Worm (Caenorhabditis elegans) whole organism, L4 larva: ENCODE measurements around the gene ZK892.3.
"Not testable (repeated sequence)": the region's sequence is repeated elsewhere in the genome, so short reads cannot be mapped to it uniquely, and the experiment has no call there.

Source experiments
- D1046.2 ChIP-seq: fragments of 200-800 bp; sonication (Bioruptor generic); IDR thresholded peaks from 2 replicates; pipeline ENCODE4 v1.3.6; 2022; ENCODE audit warnings: missing genetic modification characterization, missing compliant biosample characterization
- F26F4.8 ChIP-seq: fragments of 200-800 bp; sonication (Bioruptor generic); conservative IDR thresholded peaks from 2 replicates; pipeline ENCODE4 v1.3.6; 2022; ENCODE audit warnings: missing genetic modification characterization, missing compliant biosample characterization
- T26A8.4 ChIP-seq: fragments of 200-800 bp; sonication (Bioruptor generic); IDR thresholded peaks from 2 replicates; pipeline ENCODE4 v1.3.6; 2022; ENCODE audit warnings: missing genetic modification characterization, missing compliant biosample characterization
- Y105C5A.15 ChIP-seq: fragments of 200-800 bp; sonication (Bioruptor generic); IDR thresholded peaks from 2 replicates; pipeline ENCODE4 v1.3.6; 2022; ENCODE audit warnings: missing genetic modification characterization, missing compliant biosample characterization
- Y5F2A.4 ChIP-seq: fragments of 200-800 bp; sonication (Bioruptor generic); optimal IDR thresholded peaks from 2 replicates; lab custom pipeline; 2018; ENCODE audit warnings: mild to moderate bottlenecking, missing genetic modification characterization, missing compliant biosample characterization
- Y75B8A.6 ChIP-seq: fragments of 200-800 bp; sonication (Bioruptor generic); IDR thresholded peaks from 2 replicates; pipeline ENCODE4 v1.3.6; 2022; ENCODE audit warnings: missing genetic modification reagents, missing genetic modification characterization, missing compliant biosample characterization
- ZK546.5 ChIP-seq, 2 experiments: sonication (generic microtip); optimal IDR thresholded peaks; 2 replicates each; lab custom pipeline; 2017; ENCODE audit warnings: missing biosample characterization in 2 of 2, missing genetic modification characterization in 2 of 2
- aha-1 ChIP-seq: fragments of 150-350 bp; peaks from one replicate; lab custom pipeline; 2014; ENCODE audit warnings: missing biosample characterization, missing genetic modification characterization
- arid-1 ChIP-seq: fragments of 200-800 bp; sonication (Bioruptor generic); conservative IDR thresholded peaks from 2 replicates; pipeline ENCODE4 v1.3.6; 2022; ENCODE audit warnings: missing genetic modification reagents, missing genetic modification characterization, missing compliant biosample characterization
- attf-4 ChIP-seq: sonication (generic microtip); optimal IDR thresholded peaks from 3 replicates; lab custom pipeline; 2017; ENCODE audit warnings: missing biosample characterization, missing genetic modification characterization
- ceh-44 ChIP-seq: fragments of 200-800 bp; sonication (Bioruptor generic); IDR thresholded peaks from 2 replicates; pipeline ENCODE4 v1.3.6; 2022; ENCODE audit warnings: missing genetic modification reagents, missing genetic modification characterization, missing compliant biosample characterization
- ceh-82 ChIP-seq: sonication (generic microtip); optimal IDR thresholded peaks from 2 replicates; lab custom pipeline; 2017; ENCODE audit warnings: missing biosample characterization, missing genetic modification characterization
- ctbp-1 ChIP-seq: fragments of 200-800 bp; sonication (Bioruptor generic); IDR thresholded peaks from 2 replicates; pipeline ENCODE4 v1.3.6; 2022; ENCODE audit warnings: missing genetic modification reagents, missing genetic modification characterization, missing compliant biosample characterization
- duxl-1 ChIP-seq: sonication (generic microtip); optimal IDR thresholded peaks from 2 replicates; lab custom pipeline; 2016; ENCODE audit warnings: mild to moderate bottlenecking, missing genetic modification characterization, moderate library complexity, missing compliant biosample characterization; ENCODE audit not compliant: poor library complexity
- egl-43 ChIP-seq: fragments of 200-800 bp; sonication (Bioruptor generic); IDR thresholded peaks from 2 replicates; pipeline ENCODE4 v1.3.6; 2022; ENCODE audit warnings: missing genetic modification reagents, missing genetic modification characterization, missing compliant biosample characterization
- gei-8 ChIP-seq: fragments of 200-800 bp; sonication (Bioruptor generic); optimal IDR thresholded peaks from 2 replicates; lab custom pipeline; 2018; ENCODE audit warnings: mild to moderate bottlenecking, missing genetic modification characterization, missing compliant biosample characterization
- hlh-11 ChIP-seq: fragments of 200-800 bp; sonication (Bioruptor generic); optimal IDR thresholded peaks from 2 replicates; lab custom pipeline; 2018; ENCODE audit warnings: mild to moderate bottlenecking, missing genetic modification characterization, missing compliant biosample characterization
- jun-1 ChIP-seq: fragments of 150-350 bp; optimal IDR thresholded peaks from 2 replicates; lab custom pipeline; 2014; ENCODE audit warnings: missing biosample characterization, missing genetic modification reagents, missing genetic modification characterization
- lim-7 ChIP-seq: fragments of 200-800 bp; sonication (Bioruptor generic); IDR thresholded peaks from 2 replicates; pipeline ENCODE4 v1.3.6; 2022; ENCODE audit warnings: missing genetic modification characterization, missing compliant biosample characterization
- lin-1 ChIP-seq: fragments of 200-800 bp; sonication (Bioruptor generic); IDR thresholded peaks from 2 replicates; pipeline ENCODE4 v1.3.6; 2022; ENCODE audit warnings: missing genetic modification reagents, missing genetic modification characterization, missing compliant biosample characterization
- lin-15B ChIP-seq: fragments of 150-350 bp; sonication (generic microtip); optimal IDR thresholded peaks from 3 replicates; lab custom pipeline; 2014; ENCODE audit warnings: missing biosample characterization, missing genetic modification characterization
- lin-38 ChIP-seq: fragments of 200-800 bp; sonication (Bioruptor generic); IDR thresholded peaks from 2 replicates; pipeline ENCODE4 v1.3.6; 2022; ENCODE audit warnings: missing genetic modification reagents, missing genetic modification characterization, missing compliant biosample characterization
- lir-3 ChIP-seq: sonication (generic microtip); optimal IDR thresholded peaks from 2 replicates; lab custom pipeline; 2016; ENCODE audit warnings: mild to moderate bottlenecking, missing genetic modification characterization, missing compliant biosample characterization
- madf-9 ChIP-seq: fragments of 200-800 bp; sonication (Bioruptor generic); conservative IDR thresholded peaks from 2 replicates; pipeline ENCODE4 v1.3.6; 2022; ENCODE audit warnings: missing genetic modification reagents, missing genetic modification characterization, missing compliant biosample characterization
- mdl-1 ChIP-seq, 2 experiments: fragments of 150-350 bp in 1 of 2; sonication (generic microtip) in 1 of 2; optimal IDR thresholded peaks; 2 replicates each; lab custom pipeline; 2014 to 2017; ENCODE audit warnings: missing biosample characterization in 2 of 2, missing genetic modification characterization in 2 of 2
- mes-2 ChIP-seq: sonication (generic microtip); optimal IDR thresholded peaks from 2 replicates; lab custom pipeline; 2016; ENCODE audit warnings: missing genotype, mild to moderate bottlenecking, missing genetic modification characterization, missing compliant biosample characterization; ENCODE audit not compliant: poor library complexity, severe bottlenecking
- mxl-2 ChIP-seq: fragments of 200-800 bp; sonication (Bioruptor generic); conservative IDR thresholded peaks from 2 replicates; pipeline ENCODE4 v1.3.6; 2022; ENCODE audit warnings: missing genetic modification reagents, missing genetic modification characterization, missing compliant biosample characterization
- mxl-3 ChIP-seq: fragments of 200-800 bp; sonication (Bioruptor generic); optimal IDR thresholded peaks from 2 replicates; lab custom pipeline; 2018; ENCODE audit warnings: mild to moderate bottlenecking, missing genetic modification characterization, missing compliant biosample characterization
- nhr-10 ChIP-seq: fragments of 150-350 bp; optimal IDR thresholded peaks from 2 replicates; lab custom pipeline; 2014; ENCODE audit warnings: missing biosample characterization, missing genetic modification characterization
- nhr-25 ChIP-seq: sonication (generic microtip); optimal IDR thresholded peaks from 2 replicates; lab custom pipeline; 2017; ENCODE audit warnings: missing genetic modification characterization, mild to moderate bottlenecking, missing compliant biosample characterization, antibody characterized with exemption, moderate library complexity, borderline replicate concordance; ENCODE audit not compliant: insufficient read depth
- nhr-28 ChIP-seq: fragments of 150-350 bp; optimal IDR thresholded peaks from 2 replicates; lab custom pipeline; 2014; ENCODE audit warnings: missing biosample characterization, missing genetic modification characterization
- nhr-41 ChIP-seq: fragments of 200-800 bp; sonication (Bioruptor generic); IDR thresholded peaks from 2 replicates; pipeline ENCODE4 v1.3.6; 2022; ENCODE audit warnings: missing genetic modification reagents, missing genetic modification characterization, missing compliant biosample characterization
- nhr-6 ChIP-seq: fragments of 150-350 bp; optimal IDR thresholded peaks from 2 replicates; lab custom pipeline; 2014; ENCODE audit warnings: missing biosample characterization, missing genetic modification characterization
- saeg-2 ChIP-seq: fragments of 200-800 bp; sonication (Bioruptor generic); IDR thresholded peaks from 2 replicates; pipeline ENCODE4 v1.3.6; 2022; ENCODE audit warnings: missing genetic modification reagents, missing genetic modification characterization, missing compliant biosample characterization
- set-16 ChIP-seq: fragments of 200-800 bp; sonication (Bioruptor generic); IDR thresholded peaks from 2 replicates; pipeline ENCODE4 v1.3.6; 2022; ENCODE audit warnings: missing genetic modification reagents, missing genetic modification characterization, missing compliant biosample characterization
- snpc-4 ChIP-seq: fragments of 150-350 bp; optimal IDR thresholded peaks from 2 replicates; lab custom pipeline; 2014; ENCODE audit warnings: missing biosample characterization, missing genetic modification characterization
- spr-1 ChIP-seq: sonication (generic microtip); optimal IDR thresholded peaks from 2 replicates; lab custom pipeline; 2016; ENCODE audit warnings: mild to moderate bottlenecking, missing genetic modification characterization, missing compliant biosample characterization
- spr-3 ChIP-seq: fragments of 200-800 bp; sonication (Bioruptor generic); optimal IDR thresholded peaks from 2 replicates; lab custom pipeline; 2018; ENCODE audit warnings: mild to moderate bottlenecking, missing genetic modification characterization, missing compliant biosample characterization
- unc-39 ChIP-seq: sonication (generic microtip); optimal IDR thresholded peaks from 2 replicates; lab custom pipeline; 2017; ENCODE audit warnings: missing biosample characterization, missing genetic modification characterization
- unc-62 ChIP-seq, 3 experiments: fragments of 150-350 bp in 1 of 3; sonication (generic microtip); optimal IDR thresholded peaks in 2 of 3; peaks in 1 of 3; 1 replicate in 1 of 3; 2 replicates in 2 of 3; lab custom pipeline; 2014 to 2017; ENCODE audit warnings: missing biosample characterization in 3 of 3, missing genetic modification characterization in 3 of 3, missing genetic modification reagents in 3 of 3, missing genotype in 1 of 3
- zip-11 ChIP-seq: fragments of 200-800 bp; sonication (Bioruptor generic); IDR thresholded peaks from 2 replicates; pipeline ENCODE4 v1.3.6; 2022; ENCODE audit warnings: missing genetic modification characterization, missing compliant biosample characterization
- ztf-11 ChIP-seq: fragments of 150-350 bp; optimal IDR thresholded peaks from 2 replicates; lab custom pipeline; 2014; ENCODE audit warnings: missing biosample characterization, missing genetic modification characterization

Gene ZK892.3

DNA sequence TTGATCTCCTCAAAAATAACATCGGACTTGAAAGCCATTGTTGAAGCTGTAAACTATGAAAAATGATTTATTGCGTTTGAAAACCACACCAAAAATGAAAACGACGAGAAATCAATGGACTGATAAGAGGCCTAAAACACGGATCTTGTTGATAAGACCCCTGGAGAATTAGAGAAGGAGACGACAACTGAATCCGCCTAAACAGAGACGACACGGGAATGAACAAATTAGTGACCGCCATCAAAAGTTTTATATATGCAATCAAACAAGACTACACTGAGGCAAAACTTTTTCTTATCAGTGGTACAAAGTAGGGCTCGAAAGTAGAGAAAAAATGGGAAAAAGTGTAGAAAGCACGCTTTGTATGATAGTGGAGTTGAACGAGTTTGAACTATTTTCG, 581 bp upstream of the ZK892.3 start, which contains the start of gene nlt-1 (continued):
- TF ChIP-seq mdl-1 (tag; optimal IDR thresholded peaks at IDR 0.05; lab: Kevin White, UChicago) (peak in 1 of 2 experiments; percentile 55), nhr-25 (tag; lab: Kevin White, UChicago) (no peak), mxl-2 (GFP tag; lab: Robert Waterston, UW) (no peak), spr-3 (GFP tag; lab: Kevin White, UChicago) (no peak), lim-7 (GFP tag; lab: Robert Waterston, UW) (no peak), spr-1 (tag; lab: Kevin White, UChicago) (no peak), lir-3 (tag; lab: Kevin White, UChicago) (no peak), gei-8 (GFP tag; lab: Kevin White, UChicago) (no peak), F26F4.8 (GFP tag; lab: Robert Waterston, UW) (no peak), attf-4 (tag; lab: Kevin White, UChicago) (no peak), nhr-41 (no peak; the same call in 1 of the 2 replicates), Y105C5A.15 (GFP tag; lab: Robert Waterston, UW) (no peak)

DNA sequence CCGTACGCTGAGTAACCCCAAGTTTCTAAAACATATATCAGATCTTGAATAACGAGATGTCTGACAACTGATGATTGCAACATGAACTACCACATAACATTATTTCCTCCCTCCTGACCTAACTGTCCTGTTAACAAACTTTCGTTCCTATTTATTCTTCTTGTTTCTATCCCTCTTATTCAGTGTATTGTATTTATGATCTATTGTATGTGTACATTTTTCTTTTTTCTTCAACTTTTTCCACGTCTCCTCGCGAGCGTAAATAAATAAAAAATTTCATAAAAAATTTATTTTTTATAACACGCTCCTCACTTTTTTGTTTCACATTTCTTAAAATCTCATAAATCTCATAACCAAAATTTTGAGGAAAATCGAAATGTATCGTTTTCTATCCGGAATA, 4.6 kb downstream of the ZK892.3 start, which contains the start of gene ZK892.4:
Gene ZK892.4, plus strand, starts transcription at position 301 of the 400 bp plus-strand sequence.
- not testable (repeated sequence) for TF ChIP-seq ctbp-1 (GFP tag; lab: Robert Waterston, UW); nhr-10 (tag; lab: Kevin White, UChicago); lin-1 (GFP tag; lab: Robert Waterston, UW)

DNA sequence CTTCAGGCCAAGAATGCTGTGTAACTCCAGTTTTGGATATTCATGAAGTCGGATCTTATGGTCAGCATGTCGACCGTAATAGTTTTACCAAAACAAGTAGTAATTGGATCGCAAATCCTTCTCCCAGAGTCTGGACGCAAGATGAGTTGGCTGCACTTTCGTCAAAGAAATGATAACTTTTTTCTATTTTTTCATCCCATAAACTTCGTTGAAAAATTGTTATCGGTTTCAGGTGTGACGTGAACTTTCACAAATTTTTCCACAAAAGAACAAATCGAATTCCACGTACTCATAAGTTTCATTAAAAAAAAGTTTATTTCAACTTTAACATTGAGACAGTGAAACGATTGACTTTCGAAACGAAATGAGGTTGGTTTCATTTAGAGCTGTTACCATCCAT, 6.3 kb downstream of the ZK892.3 start, which contains the start of gene ZK892.5:
Gene ZK892.5, plus strand, starts transcription at position 301 of the 400 bp plus-strand sequence.
- TF ChIP-seq lin-15B, result no peak
- no peak for TF ChIP-seq T26A8.4 (GFP tag; lab: Robert Waterston, UW)
- TF ChIP-seq ceh-82 (tag; lab: Kevin White, UChicago), result no peak
- TF ChIP-seq set-16 (GFP tag; lab: Robert Waterston, UW), result no peak
- no peak for TF ChIP-seq Y105C5A.15 (GFP tag; lab: Robert Waterston, UW)
- no peak for TF ChIP-seq unc-39 (tag; lab: Kevin White, UChicago)
- TF ChIP-seq ztf-11 (tag; lab: Kevin White, UChicago), result no peak
- TF ChIP-seq nhr-28, result no peak
- TF ChIP-seq hlh-11 (tag; lab: Kevin White, UChicago), result no peak
- no peak for TF ChIP-seq egl-43 (GFP tag; lab: Robert Waterston, UW)
- no peak for TF ChIP-seq madf-9 (GFP tag; lab: Robert Waterston, UW)
- TF ChIP-seq arid-1 (GFP tag; lab: Robert Waterston, UW), result no peak
- TF ChIP-seq ctbp-1 (GFP tag; lab: Robert Waterston, UW), result no peak
- TF ChIP-seq mes-2, result no peak
- no peak for TF ChIP-seq nhr-6

DNA sequence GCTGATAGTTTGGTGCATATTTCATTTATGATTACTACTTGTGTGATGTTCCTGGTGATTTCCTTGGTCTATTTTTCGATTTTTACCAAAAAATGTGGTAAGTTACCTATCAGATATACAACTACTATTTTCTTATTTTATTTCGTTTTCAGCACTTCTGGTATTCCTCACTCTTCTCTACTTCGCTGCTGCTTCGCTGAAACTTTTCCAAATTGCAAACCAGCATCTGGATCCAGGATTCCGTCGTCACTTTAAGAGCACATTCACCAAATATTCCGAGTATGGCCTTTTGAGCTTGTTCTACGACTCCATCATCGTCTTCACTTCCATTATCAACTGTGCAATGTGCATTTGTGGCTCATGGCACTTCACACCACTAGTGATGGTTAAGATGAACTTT, 6.9 kb downstream of the ZK892.3 start:
- no peak for TF ChIP-seq ceh-44 (GFP tag; lab: Robert Waterston, UW)
- peak; percentile 94 for TF ChIP-seq aha-1 (tag; lab: Kevin White, UChicago)
- TF ChIP-seq, all 104 proteins: peak for 1

DNA sequence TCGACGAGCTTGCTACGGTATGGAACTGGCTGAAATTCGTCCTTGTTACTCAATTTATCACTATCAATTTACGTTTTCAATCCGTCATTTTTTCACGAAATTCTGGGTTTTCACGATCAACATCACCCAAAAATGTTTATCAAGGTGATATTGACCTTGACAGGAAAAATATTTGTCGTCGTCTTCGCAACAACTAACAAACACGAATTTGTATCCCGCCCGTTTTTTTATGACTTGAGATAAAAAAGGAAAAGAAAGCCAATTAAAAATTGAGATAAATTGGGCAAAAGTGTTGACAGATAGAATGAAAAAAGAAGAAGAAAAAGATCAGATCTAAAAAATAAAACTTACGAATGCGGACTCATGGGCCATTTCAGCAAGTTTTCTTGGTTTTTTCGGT, 9.3 kb downstream of the ZK892.3 start:
- peak; percentile 88 for TF ChIP-seq aha-1 (tag; lab: Kevin White, UChicago)
- TF ChIP-seq Y5F2A.4 (GFP tag; lab: Kevin White, UChicago), result no peak

DNA sequence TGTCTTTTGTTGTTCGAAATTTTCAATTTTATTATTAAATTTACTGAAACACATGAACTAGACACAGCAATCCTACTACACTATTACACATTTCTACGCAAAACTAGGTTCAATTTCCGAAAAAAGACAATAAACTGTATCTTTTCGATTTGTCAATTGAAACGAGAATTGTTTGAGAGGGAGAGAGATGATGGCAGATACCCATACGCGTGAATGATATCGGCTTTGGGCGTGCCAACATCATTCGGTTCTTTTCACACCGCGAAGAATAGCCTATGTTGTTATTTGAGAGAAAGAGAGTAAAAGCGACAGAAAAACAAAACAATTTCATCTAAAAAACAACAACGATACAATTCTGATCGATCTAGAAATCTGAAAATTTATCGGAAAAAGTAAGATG, 10.1 kb downstream of the ZK892.3 start:
- no peak for TF ChIP-seq duxl-1
- TF ChIP-seq snpc-4, result no peak
- TF ChIP-seq D1046.2 (GFP tag; lab: Robert Waterston, UW), result no peak
- no peak for TF ChIP-seq Y75B8A.6 (GFP tag; lab: Robert Waterston, UW)
- peak; percentile 29 for TF ChIP-seq mxl-3 (GFP tag; lab: Kevin White, UChicago)
- peak; percentile 2 for TF ChIP-seq nhr-28
- peak in 1 of 2 experiments; percentile 78 for TF ChIP-seq unc-62 (GFP tag; optimal IDR thresholded peaks at IDR 0.05 in 1 of 2; lab: Kevin White, UChicago)
- no peak for TF ChIP-seq unc-62 (tag; optimal IDR thresholded peaks at IDR 0.05; lab: Kevin White, UChicago)
- no peak for TF ChIP-seq jun-1 (tag; lab: Kevin White, UChicago)
- no peak for TF ChIP-seq ZK546.5 (tag; optimal IDR thresholded peaks at IDR 0.05; lab: Kevin White, UChicago)
- no peak for TF ChIP-seq lin-38 (GFP tag; lab: Robert Waterston, UW)
- TF ChIP-seq zip-11 (GFP tag; lab: Robert Waterston, UW), result no peak
- no peak for TF ChIP-seq saeg-2 (GFP tag; lab: Robert Waterston, UW)
- no peak for TF ChIP-seq nhr-6
